Fruit fly (Drosophila melanogaster) S2 (cell line): ENCODE results near the gene Gr8a.

Experiments used
- CG8478 ChIP-seq: fragments of >200 bp; optimal IDR thresholded peaks from 2 replicates; lab custom pipeline; 2018
- CTCF ChIP-seq, 2 experiments: fragments of >200 bp; optimal IDR thresholded peaks; 2 replicates each; lab custom pipeline; 2018

- TF ChIP-seq CTCF (optimal IDR thresholded peaks at IDR 0.05; lab: Kevin White, UChicago): no peak
- no peak for TF ChIP-seq CG8478 (lab: Kevin White, UChicago)
These were observed at the start of gene Gr8a for dm6 chrX:9226837-9227236.
